Fruit fly (Drosophila melanogaster) whole organism, adult: Measurements from ENCODE around the gene G9a.
A peak's percentile ranks its signal among the peaks of the same experiment; 100 is the strongest.

Experiments
- CG14711 ChIP-seq: fragments of 200-800 bp; sonication (Bioruptor generic); optimal IDR thresholded peaks from 2 replicates; lab custom pipeline; 2018; ENCODE audit warnings: missing biosample characterization, mild to moderate bottlenecking, missing genetic modification characterization, moderate library complexity
- CG1620 ChIP-seq: fragments of 200-800 bp; sonication (Bioruptor generic); optimal IDR thresholded peaks from 2 replicates; lab custom pipeline; 2016; ENCODE audit warnings: missing biosample characterization, missing genetic modification characterization
- CG33017 ChIP-seq: fragments of 200-800 bp; sonication (Bioruptor generic); optimal IDR thresholded peaks from 2 replicates; lab custom pipeline; 2018; ENCODE audit warnings: missing biosample characterization, mild to moderate bottlenecking, missing genetic modification characterization, moderate library complexity
- Clk ChIP-seq: fragments of 200-800 bp; sonication (Bioruptor generic); optimal IDR thresholded peaks from 2 replicates; lab custom pipeline; 2017; ENCODE audit warnings: missing biosample characterization, missing genetic modification characterization
- Crg-1 ChIP-seq: fragments of 200-800 bp; sonication (Bioruptor generic); optimal IDR thresholded peaks from 2 replicates; lab custom pipeline; 2016; ENCODE audit warnings: missing biosample characterization, missing genetic modification characterization

DNA sequence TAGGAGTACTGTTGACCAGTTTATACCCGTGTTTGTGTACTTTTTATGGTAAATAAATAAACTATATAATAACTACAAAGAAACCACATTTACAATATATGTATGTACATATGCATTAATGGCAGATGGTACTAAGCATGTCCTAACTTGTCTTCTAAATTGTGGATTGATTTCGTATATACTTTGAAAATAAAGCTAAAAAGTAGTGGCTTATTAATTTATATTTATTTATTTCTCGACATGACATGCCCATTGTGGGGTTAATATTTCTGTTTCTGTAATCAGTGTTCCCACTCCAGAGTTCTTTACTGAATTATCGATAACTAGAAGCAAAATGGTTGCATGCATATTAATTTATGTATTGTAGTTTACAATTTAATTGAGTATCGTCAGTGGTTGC, 9.6 kb downstream of the G9a start, which contains the start of gene cin:
- TF ChIP-seq CG33017 (tag; lab: Kevin White, UChicago) (peak; percentile 41), Clk (GFP tag; lab: Kevin White, UChicago) (no peak), Crg-1 (GFP tag; lab: Kevin White, UChicago) (peak; percentile 26), CG14711 (tag; lab: Kevin White, UChicago) (peak; percentile 69), CG1620 (GFP tag; lab: Kevin White, UChicago) (peak; percentile 48)
